Worm (Caenorhabditis elegans): ENCODE results near the gene T04F8.7.

ce11 chrX:11650751-11651150 is 30.0 kb downstream of the T04F8.7 start, which contains the start of gene cutl-11:
- no peak for TF ChIP-seq lin-39 (tag; optimal IDR thresholded peaks at IDR 0.05)
- TF ChIP-seq ceh-82 (tag; optimal IDR thresholded peaks at IDR 0.05), result no peak
- no peak for TF ChIP-seq pha-4 (tag; optimal IDR thresholded peaks at IDR 0.05)
- TF ChIP-seq ztf-11 (tag; optimal IDR thresholded peaks at IDR 0.05), result no peak
- no peak for TF ChIP-seq unc-62 (GFP tag; optimal IDR thresholded peaks at IDR 0.05)
- no peak for TF ChIP-seq nfya-1 (tag; optimal IDR thresholded peaks at IDR 0.05; ENCODE audit: insufficient read depth)
- no peak for TF ChIP-seq snpc-4 (tag; optimal IDR thresholded peaks at IDR 0.05)
- no peak for TF ChIP-seq nhr-12 (tag; optimal IDR thresholded peaks at IDR 0.05)
- TF ChIP-seq ceh-9 (tag; optimal IDR thresholded peaks at IDR 0.05), result no peak
- no peak for TF ChIP-seq nhr-76 (tag; optimal IDR thresholded peaks at IDR 0.05)
- no peak for TF ChIP-seq fkh-10 (GFP tag; optimal IDR thresholded peaks at IDR 0.05)
- TF ChIP-seq pqm-1 (tag; optimal IDR thresholded peaks at IDR 0.05), result no peak

All from whole organism, L3 larva.